Fruit fly (Drosophila melanogaster) whole organism, embryonic: ENCODE measurements around the gene CG6937.
A peak's percentile ranks its signal among the peaks of the same experiment; 100 is the strongest.

Experiments used
- Awh ChIP-seq: fragments of 200-800 bp; sonication (Bioruptor generic); IDR thresholded peaks from 2 replicates; pipeline ENCODE4, ENCODE4 v1.3.6; 2022; ENCODE audit warnings: missing biosample characterization, missing genetic modification characterization
- CG10543 ChIP-seq: fragments of 200-800 bp; sonication (Bioruptor generic); optimal IDR thresholded peaks from 3 replicates; lab custom pipeline; 2017; ENCODE audit warnings: missing biosample characterization, mild to moderate bottlenecking, missing genetic modification characterization, moderate library complexity
- CG12769 ChIP-seq: fragments of 200-800 bp; sonication (Bioruptor generic); optimal IDR thresholded peaks from 2 replicates; lab custom pipeline; 2019; ENCODE audit warnings: missing biosample characterization, mild to moderate bottlenecking, missing genetic modification characterization, moderate library complexity
- CG15514 ChIP-seq: fragments of 200-800 bp; sonication (Bioruptor generic); optimal IDR thresholded peaks from 3 replicates; lab custom pipeline; 2017; ENCODE audit warnings: missing biosample characterization, missing genetic modification characterization, mild to moderate bottlenecking, moderate library complexity, missing genetic modification reagents
- CG18599 ChIP-seq: fragments of 200-800 bp; sonication (Bioruptor generic); optimal IDR thresholded peaks from 3 replicates; lab custom pipeline; 2017; ENCODE audit warnings: missing biosample characterization, missing genetic modification characterization, mild to moderate bottlenecking, moderate library complexity, missing genetic modification reagents
- CG2199 ChIP-seq: fragments of 200-800 bp; sonication (Bioruptor generic); IDR thresholded peaks from 3 replicates; pipeline ENCODE4 v1.3.6; 2022; ENCODE audit warnings: missing biosample characterization, missing genetic modification characterization
- CG2678 ChIP-seq: fragments of 200-800 bp; sonication (Bioruptor generic); optimal IDR thresholded peaks from 3 replicates; lab custom pipeline; 2019; ENCODE audit warnings: missing biosample characterization, mild to moderate bottlenecking, missing genetic modification characterization, moderate library complexity
- CG3281 ChIP-seq: fragments of 200-800 bp; sonication (Bioruptor generic); optimal IDR thresholded peaks from 3 replicates; lab custom pipeline; 2017; ENCODE audit warnings: missing biosample characterization, mild to moderate bottlenecking, missing genetic modification characterization
- CG34376 ChIP-seq: fragments of 200-800 bp; sonication (Bioruptor generic); optimal IDR thresholded peaks from 2 replicates; lab custom pipeline; 2018; ENCODE audit warnings: missing biosample characterization, mild to moderate bottlenecking, missing genetic modification characterization
- CG8290 ChIP-seq, 3 experiments: fragments of 200-800 bp; sonication (Bioruptor generic); optimal IDR thresholded peaks; 2 replicates each; lab custom pipeline; 2016 to 2019; ENCODE audit warnings: missing biosample characterization in 3 of 3, missing genetic modification characterization in 3 of 3, mild to moderate bottlenecking in 2 of 3, moderate library complexity in 1 of 3
- Camta ChIP-seq: fragments of 200-800 bp; sonication (Bioruptor generic); optimal IDR thresholded peaks from 2 replicates; lab custom pipeline; 2016; ENCODE audit warnings: missing biosample characterization, missing genetic modification characterization
- Dll ChIP-seq: fragments of 200-800 bp; sonication (Bioruptor generic); IDR thresholded peaks from 4 replicates; pipeline ENCODE4 v1.3.6; 2022; ENCODE audit warnings: missing biosample characterization, missing genetic modification characterization; ENCODE audit not compliant: partially characterized antibody
- Drgx ChIP-seq: fragments of 200-800 bp; sonication (Bioruptor generic); IDR thresholded peaks from 2 replicates; pipeline ENCODE4 v1.3.6; 2022; ENCODE audit warnings: missing biosample characterization, missing genetic modification characterization
- ERR ChIP-seq: fragments of 200-800 bp; sonication (Bioruptor generic); optimal IDR thresholded peaks from 2 replicates; lab custom pipeline; 2016; ENCODE audit warnings: missing biosample characterization, missing genetic modification characterization
- Eip74EF ChIP-seq, 2 experiments: fragments of 200-800 bp in 1 of 2; fragments of >200 bp in 1 of 2; sonication (Bioruptor generic) in 1 of 2; optimal IDR thresholded peaks; 2 replicates each; lab custom pipeline; 2017 to 2019; ENCODE audit warnings: missing biosample characterization in 2 of 2, missing genetic modification characterization in 2 of 2, mild to moderate bottlenecking in 1 of 2, moderate library complexity in 1 of 2
- HmgZ ChIP-seq: fragments of 200-800 bp; sonication (Bioruptor generic); optimal IDR thresholded peaks from 2 replicates; lab custom pipeline; 2018; ENCODE audit warnings: missing biosample characterization, mild to moderate bottlenecking, missing genetic modification characterization
- Med ChIP-seq: fragments of 200-800 bp; sonication (Bioruptor generic); peaks from one replicate; lab custom pipeline; 2016; ENCODE audit warnings: missing biosample characterization, missing genetic modification characterization, mild to moderate bottlenecking, inconsistent platforms, moderate library complexity
- Pdp1 ChIP-seq, 2 experiments: fragments of 200-800 bp; sonication (Bioruptor generic); optimal IDR thresholded peaks; 3 replicates each; lab custom pipeline; 2016; ENCODE audit warnings: missing biosample characterization in 2 of 2, missing genetic modification characterization in 2 of 2, mild to moderate bottlenecking in 1 of 2, moderate library complexity in 1 of 2
- Rfx ChIP-seq: fragments of 200-800 bp; sonication (Bioruptor generic); IDR thresholded peaks from 2 replicates; pipeline ENCODE4 v1.3.6; 2022; ENCODE audit warnings: missing biosample characterization, missing genetic modification characterization
- Scr ChIP-seq: fragments of 200-800 bp; sonication (Bioruptor generic); IDR thresholded peaks from 2 replicates; pipeline ENCODE4 v1.3.6; 2022; ENCODE audit warnings: missing biosample characterization, missing genetic modification characterization; ENCODE audit not compliant: partially characterized antibody
- Tbp ChIP-seq: fragments of >200 bp; optimal IDR thresholded peaks from 2 replicates; lab custom pipeline; 2018; ENCODE audit warnings: missing biosample characterization, missing genetic modification characterization
- Vsx1 ChIP-seq: fragments of 200-800 bp; sonication (Bioruptor generic); optimal IDR thresholded peaks from 2 replicates; lab custom pipeline; 2017; ENCODE audit warnings: missing biosample characterization, mild to moderate bottlenecking, missing genetic modification characterization, missing genetic modification reagents
- bab2 ChIP-seq: fragments of 200-800 bp; sonication (Bioruptor generic); optimal IDR thresholded peaks from 2 replicates; lab custom pipeline; 2016; ENCODE audit warnings: missing biosample characterization, missing genetic modification characterization
- btn ChIP-seq: fragments of 200-800 bp; sonication (Bioruptor generic); optimal IDR thresholded peaks from 2 replicates; lab custom pipeline; 2016; ENCODE audit warnings: missing biosample characterization, missing genetic modification characterization
- chinmo ChIP-seq: fragments of 200-800 bp; sonication (Bioruptor generic); IDR thresholded peaks from 4 replicates; pipeline ENCODE4 v1.3.6; 2022; ENCODE audit warnings: missing biosample characterization, missing genetic modification characterization; ENCODE audit not compliant: partially characterized antibody
- cwo ChIP-seq: fragments of 200-800 bp; sonication (Bioruptor generic); optimal IDR thresholded peaks from 3 replicates; lab custom pipeline; 2017; ENCODE audit warnings: missing biosample characterization, missing genetic modification characterization, mild to moderate bottlenecking, moderate library complexity, missing genetic modification reagents
- exex ChIP-seq: fragments of 200-800 bp; sonication (Bioruptor generic); optimal IDR thresholded peaks from 4 replicates; lab custom pipeline; 2018; ENCODE audit warnings: missing biosample characterization, mild to moderate bottlenecking, missing genetic modification characterization, moderate library complexity
- fd64A ChIP-seq: fragments of 200-800 bp; sonication (Bioruptor generic); optimal IDR thresholded peaks from 3 replicates; lab custom pipeline; 2018; ENCODE audit warnings: missing biosample characterization, mild to moderate bottlenecking, missing genetic modification characterization
- gem ChIP-seq: fragments of 200-800 bp; sonication (Bioruptor generic); optimal IDR thresholded peaks from 2 replicates; lab custom pipeline; 2019; ENCODE audit warnings: missing biosample characterization, mild to moderate bottlenecking, missing genetic modification characterization, moderate library complexity
- grn ChIP-seq: fragments of 200-800 bp; sonication (Bioruptor generic); optimal IDR thresholded peaks from 3 replicates; lab custom pipeline; 2017; ENCODE audit warnings: missing biosample characterization, missing genetic modification characterization
- gro ChIP-seq: fragments of 200-800 bp; sonication (Bioruptor generic); optimal IDR thresholded peaks from 2 replicates; lab custom pipeline; 2016; ENCODE audit warnings: missing biosample characterization, missing genetic modification characterization
- lab ChIP-seq: fragments of 200-800 bp; sonication (Bioruptor generic); optimal IDR thresholded peaks from 3 replicates; lab custom pipeline; 2017; ENCODE audit warnings: missing biosample characterization, missing genetic modification characterization, mild to moderate bottlenecking, moderate library complexity, missing genetic modification reagents
- mirr ChIP-seq: fragments of 200-800 bp; sonication (Bioruptor generic); optimal IDR thresholded peaks from 3 replicates; lab custom pipeline; 2018; ENCODE audit warnings: missing biosample characterization, mild to moderate bottlenecking, missing genetic modification characterization
- sd ChIP-seq: fragments of 200-800 bp; sonication (Bioruptor generic); optimal IDR thresholded peaks from 3 replicates; lab custom pipeline; 2018; ENCODE audit warnings: missing biosample characterization, mild to moderate bottlenecking, missing genetic modification characterization, moderate library complexity
- sens ChIP-seq: fragments of 200-800 bp; sonication (Bioruptor generic); peaks from one replicate; lab custom pipeline; 2016; ENCODE audit warnings: missing biosample characterization, missing genetic modification characterization
- so ChIP-seq: fragments of 200-800 bp; sonication (Bioruptor generic); IDR thresholded peaks from 3 replicates; pipeline ENCODE4 v1.3.6; 2022; ENCODE audit warnings: missing biosample characterization, missing genetic modification characterization
- stwl ChIP-seq: fragments of 200-800 bp; sonication (Bioruptor generic); optimal IDR thresholded peaks from 3 replicates; lab custom pipeline; 2018; ENCODE audit warnings: missing biosample characterization, mild to moderate bottlenecking, missing genetic modification characterization, moderate library complexity
- sug ChIP-seq: fragments of 200-800 bp; optimal IDR thresholded peaks from 2 replicates; lab custom pipeline; 2019; ENCODE audit warnings: missing biosample characterization, mild to moderate bottlenecking, missing genetic modification characterization, moderate library complexity
- vnd ChIP-seq: fragments of 200-800 bp; sonication (Bioruptor generic); IDR thresholded peaks from 3 replicates; pipeline ENCODE4 v1.3.6; 2022; ENCODE audit warnings: missing biosample characterization, missing genetic modification characterization; ENCODE audit not compliant: partially characterized antibody
- zfh2 ChIP-seq: fragments of 200-800 bp; sonication (Bioruptor generic); optimal IDR thresholded peaks from 2 replicates; lab custom pipeline; 2016; ENCODE audit warnings: missing biosample characterization, missing genetic modification characterization

CG6937 gene

dm6 chr3R:22594257-22594656 is 9.7 kb downstream of the CG6937 start:
- TF ChIP-seq Drgx (GFP tag; lab: Robert Waterston, UW) (0 out of 2 replicates have a peak, but pooled peaks have one; percentile 59), zfh2 (GFP tag; lab: Kevin White, UChicago) (no peak), Scr (no peak), Tbp (GFP tag; lab: Kevin White, UChicago) (no peak), gem (peak; percentile 19)
- TF ChIP-seq, all 482 proteins: peak for 2

DNA sequence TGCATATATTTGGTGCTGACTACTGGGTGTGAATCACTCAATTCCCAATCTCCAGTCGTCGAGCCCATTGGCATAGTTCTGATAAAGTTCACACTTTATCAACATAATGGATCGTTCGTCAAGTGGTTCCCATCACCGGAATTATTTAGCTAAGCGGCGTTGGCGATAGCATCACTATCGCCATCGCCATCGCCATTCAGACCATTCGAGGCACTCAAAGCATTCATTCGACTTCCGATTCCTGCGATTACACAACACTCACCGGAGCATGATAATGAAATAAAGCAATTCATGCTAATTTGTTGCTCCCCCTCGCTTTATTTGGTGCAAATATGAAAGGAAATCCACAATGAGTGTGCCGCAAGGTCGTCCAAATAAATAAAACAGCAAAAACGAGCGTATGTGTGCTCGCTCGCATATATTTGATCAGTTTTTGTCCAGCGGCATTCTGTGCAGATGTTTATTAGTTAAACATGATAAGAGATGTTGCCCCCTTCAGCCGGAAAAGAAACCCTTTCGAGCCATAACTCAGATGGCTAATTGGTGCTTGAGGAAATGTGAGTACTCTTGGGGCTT is 10.8 kb downstream of the CG6937 start:
- TF ChIP-seq Camta (GFP tag; lab: Kevin White, UChicago) (no peak), cwo (GFP tag; lab: Kevin White, UChicago) (peak; percentile 13), so (GFP tag; lab: Robert Waterston, UW) (no peak), chinmo (GFP tag; lab: Robert Waterston, UW) (0 out of 4 replicates have a peak, but pooled peaks have one; percentile 13), lab (peak; percentile 68), CG18599 (GFP tag; lab: Kevin White, UChicago) (peak; percentile 30), CG15514 (GFP tag; lab: Kevin White, UChicago) (peak; percentile 38), Pdp1 (GFP tag; optimal IDR thresholded peaks at IDR 0.05; lab: Kevin White, UChicago) (peak in 1 of 2 experiments; percentile 96), Dll (GFP tag; lab: Robert Waterston, UW) (no peak), sens (GFP tag; lab: Kevin White, UChicago) (peak; percentile 71), CG10543 (GFP tag; lab: Kevin White, UChicago) (peak; percentile 17), CG3281 (GFP tag; lab: Kevin White, UChicago) (peak; percentile 4), mirr (GFP tag; lab: Kevin White, UChicago) (peak; percentile 62), grn (peak; percentile 97), fd64A (no peak), HmgZ (tag; lab: Kevin White, UChicago) (peak; percentile 30), Eip74EF (GFP tag; optimal IDR thresholded peaks at IDR 0.05; lab: Kevin White, UChicago) (peak in 1 of 2 experiments; percentile 9), sd (tag; lab: Kevin White, UChicago) (peak; percentile 86), btn (GFP tag; lab: Kevin White, UChicago) (no peak), Med (peak; percentile 59), Rfx (peak; percentile 39; the same call in 1 of the 2 replicates), stwl (tag; lab: Kevin White, UChicago) (no peak), exex (tag; lab: Kevin White, UChicago) (peak; percentile 95), CG2199 (GFP tag; lab: Robert Waterston, UW) (0 out of 3 replicates have a peak, but pooled peaks have one; percentile 15), gro (GFP tag; lab: Kevin White, UChicago) (peak; percentile 85), Vsx1 (GFP tag; lab: Kevin White, UChicago) (peak; percentile 26), CG8290 (GFP tag; optimal IDR thresholded peaks at IDR 0.05; lab: Kevin White, UChicago) (no peak), CG8290 (tag; optimal IDR thresholded peaks at IDR 0.05; lab: Kevin White, UChicago) (peak in 1 of 2 experiments; percentile 5), sug (tag; lab: Kevin White, UChicago) (peak; percentile 88), CG34376 (GFP tag; lab: Kevin White, UChicago) (peak; percentile 80), bab2 (no peak), vnd (0 out of 3 replicates have a peak, but pooled peaks have one; percentile 29), Awh (GFP tag; lab: Robert Waterston, UW) (no peak), CG2678 (tag; lab: Kevin White, UChicago) (peak; percentile 10), CG12769 (tag; lab: Kevin White, UChicago) (peak; percentile 45), ERR (GFP tag; lab: Kevin White, UChicago) (no peak)
- TF ChIP-seq, all 482 proteins: peak for 26
